Worm (Caenorhabditis elegans): ENCODE results near the gene srv-5.

DNA sequence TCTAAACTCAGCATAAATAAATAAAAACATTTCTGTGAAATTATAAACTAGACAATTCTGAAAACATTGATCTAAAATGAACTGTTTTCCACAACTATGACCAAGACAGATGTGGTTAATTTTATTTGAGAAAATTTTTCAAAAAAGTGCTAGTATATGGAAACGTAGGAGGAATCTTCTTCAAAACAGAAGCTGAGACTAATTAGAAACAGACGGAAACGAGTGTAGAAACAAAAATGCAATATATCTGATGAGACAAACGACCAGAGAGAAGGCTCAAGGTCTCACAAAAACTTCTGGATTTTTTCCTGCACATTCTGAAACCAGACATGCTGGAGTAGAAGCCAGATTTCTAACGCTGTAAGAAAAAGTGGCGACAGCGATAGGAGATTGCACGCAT lies 43.8 kb downstream of the srv-5 start:
- no peak for TF ChIP-seq med-1 (GFP tag; optimal IDR thresholded peaks at IDR 0.05; ENCODE audit: insufficient read depth)
- no peak for TF ChIP-seq flt-1 (GFP tag; IDR thresholded peaks at IDR 0.05)
- TF ChIP-seq klf-2 (GFP tag; conservative IDR thresholded peaks at IDR 0.05), result no peak
- no peak for TF ChIP-seq ztf-29 (GFP tag; IDR thresholded peaks at IDR 0.05)
- TF ChIP-seq T22C8.4 (GFP tag; IDR thresholded peaks at IDR 0.05), result no peak
- TF ChIP-seq ztf-23 (GFP tag; IDR thresholded peaks at IDR 0.05), result no peak

Measured in whole organism, midembryonic.